Worm (Caenorhabditis elegans): ENCODE data around the gene acbp-5.

Gene acbp-5

ce11 chrIII:13615530-13615929 is 26.0 kb downstream of the acbp-5 start:
- no peak for TF ChIP-seq klf-2 (GFP tag; conservative IDR thresholded peaks at IDR 0.05)
- TF ChIP-seq tab-1 (GFP tag; IDR thresholded peaks at IDR 0.05) = no peak
- TF ChIP-seq flt-1 (GFP tag; IDR thresholded peaks at IDR 0.05) = 0 out of 2 replicates have a peak, but pooled peaks have one; percentile 10

DNA sequence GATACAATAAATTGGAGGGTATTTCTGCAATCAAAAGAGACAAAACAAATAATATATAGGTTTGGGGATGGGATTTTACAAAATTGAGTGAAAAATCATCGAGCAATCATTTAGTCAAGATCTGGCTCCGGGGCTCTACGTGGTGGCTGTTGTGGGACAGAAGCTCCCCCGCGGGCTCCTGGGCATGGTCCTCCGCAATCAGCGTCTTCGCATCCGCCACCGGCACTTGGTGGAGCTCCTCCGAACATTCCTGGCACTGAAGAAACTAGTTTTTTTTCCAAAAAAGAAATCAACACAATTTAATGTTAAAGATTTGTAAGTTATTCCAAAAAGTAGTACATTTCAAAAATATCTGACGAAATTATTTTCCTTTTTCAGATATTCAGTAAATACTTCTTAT is 26.7 kb downstream of the acbp-5 start:
- TF ChIP-seq cog-1 (tag; optimal IDR thresholded peaks at IDR 0.05) (no peak), ztf-29 (GFP tag; IDR thresholded peaks at IDR 0.05) (no peak), flt-1 (GFP tag; IDR thresholded peaks at IDR 0.05) (no peak), med-1 (GFP tag; optimal IDR thresholded peaks at IDR 0.05; ENCODE audit: insufficient read depth) (no peak), klf-2 (GFP tag; conservative IDR thresholded peaks at IDR 0.05) (no peak), T22C8.4 (GFP tag; IDR thresholded peaks at IDR 0.05) (no peak), ref-1 (GFP tag; conservative IDR thresholded peaks at IDR 0.05) (no peak), tab-1 (GFP tag; IDR thresholded peaks at IDR 0.05) (no peak), ztf-23 (GFP tag; IDR thresholded peaks at IDR 0.05) (no peak)

ce11 chrIII:13614206-13614605 is 27.3 kb downstream of the acbp-5 start:
- TF ChIP-seq ztf-23 (GFP tag; IDR thresholded peaks at IDR 0.05) (no peak), tab-1 (GFP tag; IDR thresholded peaks at IDR 0.05) (no peak), med-1 (GFP tag; optimal IDR thresholded peaks at IDR 0.05; ENCODE audit: insufficient read depth) (no peak)

- TF ChIP-seq flt-1 (GFP tag; IDR thresholded peaks at IDR 0.05) = no peak
- TF ChIP-seq tab-1 (GFP tag; IDR thresholded peaks at IDR 0.05) = no peak
- TF ChIP-seq ztf-23 (GFP tag; IDR thresholded peaks at IDR 0.05) = no peak
- TF ChIP-seq cog-1 (tag; optimal IDR thresholded peaks at IDR 0.05) = no peak
- no peak for TF ChIP-seq ref-1 (GFP tag; conservative IDR thresholded peaks at IDR 0.05)
- TF ChIP-seq ztf-29 (GFP tag; IDR thresholded peaks at IDR 0.05) = no peak
- no peak for TF ChIP-seq T22C8.4 (GFP tag; IDR thresholded peaks at IDR 0.05)
- no peak for TF ChIP-seq klf-2 (GFP tag; conservative IDR thresholded peaks at IDR 0.05)
- TF ChIP-seq med-1 (GFP tag; optimal IDR thresholded peaks at IDR 0.05; ENCODE audit: insufficient read depth) = no peak
These were observed 33.7 kb downstream of the acbp-5 start, which contains the start of gene shpk-1 for ce11 chrIII:13607833-13608232. Gene shpk-1, plus strand, starts transcription at chrIII:13608020.

DNA sequence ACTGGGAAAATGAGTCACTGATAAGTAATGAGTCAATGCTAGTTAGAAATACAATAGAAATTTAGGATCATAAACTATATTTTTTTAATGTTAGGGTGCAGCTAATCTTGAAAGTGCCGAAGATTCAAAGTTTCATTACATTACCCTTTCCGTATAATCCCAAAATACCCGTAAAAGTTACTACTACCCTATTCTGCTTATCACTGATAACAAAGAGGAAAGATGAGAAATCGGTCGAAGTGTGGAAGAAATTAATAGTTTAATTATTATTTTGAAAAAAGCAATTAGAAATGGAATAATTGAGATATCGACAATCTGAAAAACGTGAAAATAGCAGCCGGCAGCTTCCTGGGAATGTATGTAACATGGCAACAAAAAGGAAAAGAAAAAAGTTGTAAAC is 34.6 kb downstream of the acbp-5 start:
- TF ChIP-seq med-1 (GFP tag; optimal IDR thresholded peaks at IDR 0.05; ENCODE audit: insufficient read depth) (no peak), flt-1 (GFP tag; IDR thresholded peaks at IDR 0.05) (no peak), T22C8.4 (GFP tag; IDR thresholded peaks at IDR 0.05) (no peak), ztf-23 (GFP tag; IDR thresholded peaks at IDR 0.05) (no peak), ref-1 (GFP tag; conservative IDR thresholded peaks at IDR 0.05) (no peak), klf-2 (GFP tag; conservative IDR thresholded peaks at IDR 0.05) (no peak), cog-1 (tag; optimal IDR thresholded peaks at IDR 0.05) (no peak), ztf-29 (GFP tag; IDR thresholded peaks at IDR 0.05) (no peak), tab-1 (GFP tag; IDR thresholded peaks at IDR 0.05) (no peak)

- TF ChIP-seq med-1 (GFP tag; optimal IDR thresholded peaks at IDR 0.05; ENCODE audit: insufficient read depth) (no peak), ztf-29 (GFP tag; IDR thresholded peaks at IDR 0.05) (no peak), flt-1 (GFP tag; IDR thresholded peaks at IDR 0.05) (no peak), klf-2 (GFP tag; conservative IDR thresholded peaks at IDR 0.05) (no peak), cog-1 (tag; optimal IDR thresholded peaks at IDR 0.05) (no peak), tab-1 (GFP tag; IDR thresholded peaks at IDR 0.05) (no peak), ztf-23 (GFP tag; IDR thresholded peaks at IDR 0.05) (no peak), ref-1 (GFP tag; conservative IDR thresholded peaks at IDR 0.05) (no peak), T22C8.4 (GFP tag; IDR thresholded peaks at IDR 0.05) (no peak)
These were observed 35.4 kb downstream of the acbp-5 start, which contains the start of gene act-5 for ce11 chrIII:13606016-13606530. Gene act-5, minus strand, starts transcription at chrIII:13606066.

DNA sequence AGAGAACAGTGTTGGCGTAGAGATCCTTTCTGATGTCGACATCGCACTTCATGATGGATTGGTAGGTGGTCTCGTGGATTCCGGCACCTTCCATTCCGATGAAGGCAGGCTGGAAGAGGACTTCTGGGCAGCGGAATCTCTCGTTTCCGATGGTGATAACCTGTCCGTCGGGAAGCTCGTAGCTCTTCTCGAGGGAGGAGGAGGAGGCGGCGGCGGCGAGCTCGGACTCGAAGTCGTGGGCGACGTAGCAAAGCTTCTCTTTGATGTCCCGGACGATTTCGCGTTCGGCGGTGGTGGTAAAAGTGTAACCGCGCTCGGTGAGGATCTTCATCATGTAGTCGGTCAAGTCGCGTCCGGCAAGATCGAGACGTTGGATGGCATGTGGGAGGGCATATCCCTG is 36.7 kb downstream of the acbp-5 start:
- TF ChIP-seq med-1 (GFP tag; optimal IDR thresholded peaks at IDR 0.05; ENCODE audit: insufficient read depth) (no peak), ztf-29 (GFP tag; IDR thresholded peaks at IDR 0.05) (no peak), ref-1 (GFP tag; conservative IDR thresholded peaks at IDR 0.05) (no peak), T22C8.4 (GFP tag; IDR thresholded peaks at IDR 0.05) (no peak), ztf-23 (GFP tag; IDR thresholded peaks at IDR 0.05) (no peak), flt-1 (GFP tag; IDR thresholded peaks at IDR 0.05) (no peak), cog-1 (tag; optimal IDR thresholded peaks at IDR 0.05) (no peak), klf-2 (GFP tag; conservative IDR thresholded peaks at IDR 0.05) (no peak), tab-1 (GFP tag; IDR thresholded peaks at IDR 0.05) (no peak)

DNA sequence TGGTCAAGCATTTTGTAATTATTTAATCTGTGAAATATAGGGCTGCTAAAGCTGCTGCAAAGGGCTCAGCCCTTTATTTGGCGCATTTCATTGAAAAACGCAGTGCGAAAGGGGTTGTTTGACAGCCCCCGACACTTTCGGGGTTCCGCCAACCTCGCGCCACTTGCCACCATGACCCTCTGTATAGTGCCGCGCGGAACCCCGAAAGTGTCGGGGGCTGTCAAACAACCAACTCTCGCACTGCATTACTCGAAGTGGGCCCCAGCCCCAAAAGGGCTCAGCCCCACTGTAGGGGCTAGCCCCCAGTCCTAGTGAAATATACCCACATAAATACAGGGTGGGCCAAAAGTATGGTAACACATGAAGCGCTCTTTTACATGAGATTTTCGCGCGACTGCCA is 41.2 kb downstream of the acbp-5 start:
- no peak for TF ChIP-seq ztf-29 (GFP tag; IDR thresholded peaks at IDR 0.05)
- TF ChIP-seq T22C8.4 (GFP tag; IDR thresholded peaks at IDR 0.05) = no peak
- TF ChIP-seq cog-1 (tag; optimal IDR thresholded peaks at IDR 0.05) = no peak
- no peak for TF ChIP-seq ztf-23 (GFP tag; IDR thresholded peaks at IDR 0.05)
- no peak for TF ChIP-seq tab-1 (GFP tag; IDR thresholded peaks at IDR 0.05)
- no peak for TF ChIP-seq klf-2 (GFP tag; conservative IDR thresholded peaks at IDR 0.05)
- no peak for TF ChIP-seq med-1 (GFP tag; optimal IDR thresholded peaks at IDR 0.05; ENCODE audit: insufficient read depth)
- TF ChIP-seq flt-1 (GFP tag; IDR thresholded peaks at IDR 0.05) = no peak
- TF ChIP-seq ref-1 (GFP tag; conservative IDR thresholded peaks at IDR 0.05) = no peak
